Worm (Caenorhabditis elegans) whole organism, young adult: ENCODE data around the gene melo-3.

Experiments used
- B0019.2 ChIP-seq: fragments of 200-800 bp; sonication (Bioruptor generic); conservative IDR thresholded peaks from 2 replicates; pipeline ENCODE4 v1.3.6; 2022; ENCODE audit warnings: missing genetic modification reagents, missing genetic modification characterization, missing compliant biosample characterization
- F49E8.2 ChIP-seq: sonication (generic microtip); optimal IDR thresholded peaks from 3 replicates; lab custom pipeline; 2017; ENCODE audit warnings: missing genetic modification characterization, mild to moderate bottlenecking, missing compliant biosample characterization, antibody characterized with exemption, moderate library complexity; ENCODE audit not compliant: insufficient read depth
- F57A8.1 ChIP-seq: fragments of 200-800 bp; sonication (Bioruptor generic); optimal IDR thresholded peaks from 2 replicates; lab custom pipeline; 2018; ENCODE audit warnings: mild to moderate bottlenecking, missing genetic modification characterization, moderate library complexity, missing compliant biosample characterization
- chd-7 ChIP-seq: sonication (generic microtip); optimal IDR thresholded peaks from 2 replicates; lab custom pipeline; 2016; ENCODE audit warnings: mild to moderate bottlenecking, missing genetic modification characterization, moderate library complexity, missing compliant biosample characterization
- gei-17 ChIP-seq: fragments of 200-800 bp; sonication (Bioruptor generic); optimal IDR thresholded peaks from 2 replicates; lab custom pipeline; 2018; ENCODE audit warnings: mild to moderate bottlenecking, missing genetic modification characterization, missing compliant biosample characterization
- madf-6 ChIP-seq: fragments of 200-800 bp; sonication (Bioruptor generic); IDR thresholded peaks from 2 replicates; pipeline ENCODE4 v1.3.6; 2022; ENCODE audit warnings: missing genetic modification reagents, missing genetic modification characterization, missing compliant biosample characterization
- zfh-2 ChIP-seq: fragments of 200-800 bp; sonication (Bioruptor generic); conservative IDR thresholded peaks from 2 replicates; pipeline ENCODE4 v1.3.6; 2022; ENCODE audit warnings: missing genetic modification reagents, missing genetic modification characterization, missing compliant biosample characterization

DNA sequence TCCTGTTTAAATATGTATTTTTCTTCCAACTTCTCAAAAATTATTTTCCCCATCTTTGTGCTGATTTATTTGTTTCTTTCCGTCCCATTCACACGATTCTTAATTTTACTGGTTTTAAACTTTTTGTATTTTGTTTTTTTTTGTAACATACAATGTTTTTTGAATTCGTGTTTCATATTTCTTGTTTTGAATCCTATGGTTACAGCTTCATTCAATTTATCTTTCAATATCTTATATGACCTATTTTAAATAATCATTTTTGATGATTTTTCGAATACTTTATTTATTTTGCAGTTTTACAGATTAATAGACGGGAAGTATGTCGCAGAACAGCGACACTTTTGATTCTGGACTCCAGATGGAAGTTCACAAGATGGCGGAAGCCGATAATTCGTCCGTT is 31.9 kb downstream of the melo-3 start, which contains the start of gene hrde-2:
- no peak for TF ChIP-seq zfh-2 (GFP tag; lab: Robert Waterston, UW)
- no peak for TF ChIP-seq B0019.2 (GFP tag; lab: Robert Waterston, UW)
- TF ChIP-seq F49E8.2 (tag; lab: Kevin White, UChicago) = no peak
- no peak for TF ChIP-seq chd-7 (tag; lab: Kevin White, UChicago)
- TF ChIP-seq madf-6 (GFP tag; lab: Robert Waterston, UW) = no peak
- no peak for TF ChIP-seq gei-17 (GFP tag; lab: Kevin White, UChicago)
- TF ChIP-seq F57A8.1 (GFP tag; lab: Kevin White, UChicago) = no peak
